Worm (Caenorhabditis elegans) whole organism, L3 larva: ENCODE measurements around the gene pqn-53.

Experiments used
- R02D3.7 ChIP-seq: fragments of 150-350 bp; optimal IDR thresholded peaks from 2 replicates; lab custom pipeline; 2014; ENCODE audit warnings: missing biosample characterization, missing genetic modification characterization
- elt-1 ChIP-seq: fragments of 150-350 bp; optimal IDR thresholded peaks from 2 replicates; lab custom pipeline; 2014; ENCODE audit warnings: missing biosample characterization, missing genetic modification characterization
- fos-1 ChIP-seq: fragments of 150-350 bp; optimal IDR thresholded peaks from 2 replicates; lab custom pipeline; 2014; ENCODE audit warnings: missing biosample characterization, missing genetic modification characterization
- hmg-11 ChIP-seq: sonication (generic microtip); optimal IDR thresholded peaks from 2 replicates; lab custom pipeline; 2016; ENCODE audit warnings: missing genetic modification characterization, missing compliant biosample characterization
- nhr-12 ChIP-seq: fragments of 150-350 bp; optimal IDR thresholded peaks from 2 replicates; lab custom pipeline; 2014; ENCODE audit warnings: missing biosample characterization, missing genetic modification characterization
- nhr-237 ChIP-seq: fragments of 150-350 bp; optimal IDR thresholded peaks from 2 replicates; lab custom pipeline; 2014; ENCODE audit warnings: missing biosample characterization, missing genetic modification characterization
- nhr-25 ChIP-seq: sonication (generic microtip); optimal IDR thresholded peaks from 2 replicates; lab custom pipeline; 2017; ENCODE audit warnings: missing biosample characterization, missing genetic modification characterization
- nhr-28 ChIP-seq: fragments of 150-350 bp; optimal IDR thresholded peaks from 2 replicates; lab custom pipeline; 2014; ENCODE audit warnings: missing biosample characterization, missing genetic modification characterization
- nhr-76 ChIP-seq: fragments of 150-350 bp; sonication (generic microtip); optimal IDR thresholded peaks from 5 replicates; lab custom pipeline; 2014; ENCODE audit warnings: missing biosample characterization, missing genetic modification characterization
- nhr-77 ChIP-seq: fragments of 150-350 bp; optimal IDR thresholded peaks from 2 replicates; lab custom pipeline; 2014; ENCODE audit warnings: missing biosample characterization, missing genetic modification characterization
- unc-39 ChIP-seq: sonication (generic microtip); optimal IDR thresholded peaks from 4 replicates; lab custom pipeline; 2017; ENCODE audit warnings: missing biosample characterization, missing genetic modification characterization
- unc-62 ChIP-seq: fragments of 150-350 bp; sonication (generic microtip); optimal IDR thresholded peaks from 4 replicates; lab custom pipeline; 2014; ENCODE audit warnings: missing biosample characterization, missing genetic modification reagents, missing genetic modification characterization

- TF ChIP-seq nhr-77 (tag; lab: Kevin White, UChicago) (no peak), R02D3.7 (tag; lab: Kevin White, UChicago) (no peak), elt-1 (tag; lab: Kevin White, UChicago) (no peak), nhr-25 (tag; lab: Kevin White, UChicago) (no peak), nhr-12 (tag; lab: Kevin White, UChicago) (no peak), unc-39 (tag; lab: Kevin White, UChicago) (no peak), fos-1 (tag; lab: Kevin White, UChicago) (no peak), nhr-237 (tag; lab: Kevin White, UChicago) (no peak), nhr-76 (tag; lab: Kevin White, UChicago) (no peak), unc-62 (no peak), hmg-11 (tag; lab: Kevin White, UChicago) (no peak), nhr-28 (tag; lab: Kevin White, UChicago) (no peak)
Measured at ce11 chrV:12045132-12045531, 20.1 kb downstream of the pqn-53 start, which contains the start of gene F10C2.5.
